Worm (Caenorhabditis elegans) whole organism, early embryonic: ENCODE data around the gene syd-9.

Source experiments
- B0310.2 ChIP-seq: sonication (generic microtip); optimal IDR thresholded peaks from 2 replicates; lab custom pipeline; 2016; ENCODE audit warnings: mild to moderate bottlenecking, missing genetic modification characterization, missing compliant biosample characterization
- F13C5.2 ChIP-seq: sonication (generic microtip); optimal IDR thresholded peaks from 2 replicates; lab custom pipeline; 2017; ENCODE audit warnings: mild to moderate bottlenecking, missing genetic modification characterization, inconsistent platforms, missing compliant biosample characterization
- aly-1 ChIP-seq: sonication (generic microtip); optimal IDR thresholded peaks from 2 replicates; lab custom pipeline; 2016; ENCODE audit warnings: missing genetic modification characterization, missing compliant biosample characterization
- ceh-13 ChIP-seq: fragments of 200-800 bp; sonication (Bioruptor generic); optimal IDR thresholded peaks from 2 replicates; lab custom pipeline; 2018; ENCODE audit warnings: mild to moderate bottlenecking, missing genetic modification characterization, missing compliant biosample characterization
- ceh-36 ChIP-seq: sonication (generic microtip); optimal IDR thresholded peaks from 2 replicates; lab custom pipeline; 2016; ENCODE audit warnings: missing genetic modification characterization, inconsistent platforms, missing compliant biosample characterization
- ets-7 ChIP-seq: sonication (generic microtip); optimal IDR thresholded peaks from 2 replicates; lab custom pipeline; 2016; ENCODE audit warnings: missing genotype, missing genetic modification characterization, missing compliant biosample characterization
- flt-1 ChIP-seq: fragments of 200-800 bp; sonication (Bioruptor generic); IDR thresholded peaks from 2 replicates; pipeline ENCODE4 v1.3.6; 2022; ENCODE audit warnings: missing genetic modification characterization, missing compliant biosample characterization
- hmbx-1 ChIP-seq: sonication (generic microtip); optimal IDR thresholded peaks from 2 replicates; lab custom pipeline; 2016; ENCODE audit warnings: mild to moderate bottlenecking, missing genetic modification characterization, missing compliant biosample characterization
- hmg-4 ChIP-seq: fragments of 200-800 bp; sonication (Bioruptor generic); optimal IDR thresholded peaks from 2 replicates; lab custom pipeline; 2018; ENCODE audit warnings: mild to moderate bottlenecking, missing genetic modification characterization, missing compliant biosample characterization
- hnd-1 ChIP-seq: sonication (generic microtip); optimal IDR thresholded peaks from 2 replicates; lab custom pipeline; 2016; ENCODE audit warnings: missing genetic modification characterization, missing compliant biosample characterization
- pes-1 ChIP-seq: fragments of 200-800 bp; sonication (Bioruptor generic); IDR thresholded peaks from 2 replicates; pipeline ENCODE4 v1.3.6; 2022; ENCODE audit warnings: missing genetic modification reagents, missing genetic modification characterization, missing compliant biosample characterization
- scrt-1 ChIP-seq: fragments of 200-800 bp; sonication (Bioruptor generic); IDR thresholded peaks from 2 replicates; pipeline ENCODE4 v1.3.6; 2022; ENCODE audit warnings: missing genetic modification characterization, missing compliant biosample characterization
- sea-1 ChIP-seq: fragments of 200-800 bp; sonication (Bioruptor generic); conservative IDR thresholded peaks from 2 replicates; pipeline ENCODE4 v1.3.6; 2022; ENCODE audit warnings: missing genetic modification characterization, missing compliant biosample characterization
- tbx-11 ChIP-seq: fragments of 200-800 bp; sonication (Bioruptor generic); IDR thresholded peaks from 2 replicates; pipeline ENCODE4 v1.3.6; 2022; ENCODE audit warnings: missing genetic modification characterization, missing compliant biosample characterization
- tbx-37 ChIP-seq: fragments of 200-800 bp; sonication (Bioruptor generic); conservative IDR thresholded peaks from 2 replicates; pipeline ENCODE4 v1.3.6; 2022; ENCODE audit warnings: missing genetic modification reagents, missing genetic modification characterization, missing compliant biosample characterization
- tra-4 ChIP-seq: sonication (generic microtip); optimal IDR thresholded peaks from 2 replicates; lab custom pipeline; 2017; ENCODE audit warnings: missing genetic modification characterization, missing compliant biosample characterization

syd-9 gene

DNA sequence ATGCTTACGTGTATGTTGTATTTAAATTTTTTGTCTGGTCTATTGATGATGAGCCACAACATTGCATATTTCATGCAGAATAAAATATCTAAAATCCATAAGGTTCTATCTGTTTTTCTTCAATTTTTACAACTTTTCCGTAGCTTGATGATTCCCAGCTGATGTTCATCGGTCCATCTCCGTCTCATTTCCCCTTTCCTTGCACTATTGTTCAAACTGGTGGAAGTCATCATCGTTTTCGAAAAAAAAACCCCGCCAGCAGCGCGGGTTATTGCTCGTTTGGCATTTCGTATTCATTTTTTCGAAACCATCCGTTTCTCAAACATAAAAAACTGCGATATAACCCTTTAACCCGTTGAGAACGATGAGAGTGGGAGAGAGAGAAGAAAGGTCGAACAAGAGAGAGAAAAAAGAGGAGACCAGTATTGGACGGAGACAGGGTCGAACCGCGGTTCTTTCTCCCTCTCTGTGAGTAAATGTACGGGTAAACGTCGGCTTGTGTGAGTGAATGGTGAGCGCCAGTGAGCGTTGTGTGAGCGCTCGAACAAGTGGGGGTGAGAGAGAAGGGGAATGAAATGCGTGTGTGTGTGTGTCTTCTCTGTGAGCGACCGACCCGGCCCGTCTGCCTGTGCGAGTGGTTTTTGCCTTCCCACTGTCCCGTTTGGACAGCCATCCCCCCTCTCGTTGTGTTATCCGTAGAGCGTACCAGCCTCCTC lies 46.9 kb downstream of the syd-9 start:
- TF ChIP-seq flt-1 (peak; percentile 63; the same call in 1 of the 2 replicates), ets-7 (tag; lab: Kevin White, UChicago) (peak; percentile 32), ceh-13 (peak; percentile 3), F13C5.2 (peak; percentile 73), hnd-1 (tag; lab: Kevin White, UChicago) (no peak), ceh-36 (tag; lab: Kevin White, UChicago) (no peak), tbx-37 (GFP tag; lab: Robert Waterston, UW) (0 out of 2 replicates have a peak, but pooled peaks have one; percentile 34), sea-1 (GFP tag; lab: Robert Waterston, UW) (peak; percentile 64; the same call in 1 of the 2 replicates), aly-1 (tag; lab: Kevin White, UChicago) (peak; percentile 25), hmg-4 (GFP tag; lab: Kevin White, UChicago) (peak; percentile 91)

DNA sequence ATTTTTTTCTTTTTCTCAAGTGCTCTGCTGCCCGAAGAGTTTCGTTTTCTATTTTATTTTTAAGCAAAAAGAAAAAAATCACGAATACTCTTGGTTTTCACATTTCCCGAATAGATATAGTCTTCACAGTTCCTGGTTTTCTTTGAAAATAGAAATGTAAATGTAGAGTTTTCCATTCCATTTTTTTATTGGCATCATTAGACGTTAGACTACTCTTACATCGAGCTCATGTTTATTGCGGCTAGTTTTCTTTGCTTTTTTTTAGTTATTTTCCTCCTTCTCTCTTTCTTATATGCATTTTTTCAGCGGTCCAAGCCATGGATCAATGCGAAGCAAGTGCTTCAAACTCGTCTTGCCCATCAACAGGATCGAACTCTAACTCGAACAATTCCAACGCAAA lies 47.5 kb downstream of the syd-9 start, which contains the start of gene F46H5.2:
Gene F46H5.2 (plus strand): TSS at position 301 of the 400 bp plus-strand sequence.
- TF ChIP-seq tbx-37 (GFP tag; lab: Robert Waterston, UW) (no peak), hnd-1 (tag; lab: Kevin White, UChicago) (no peak), sea-1 (GFP tag; lab: Robert Waterston, UW) (0 out of 2 replicates have a peak, but pooled peaks have one; percentile 1)

DNA sequence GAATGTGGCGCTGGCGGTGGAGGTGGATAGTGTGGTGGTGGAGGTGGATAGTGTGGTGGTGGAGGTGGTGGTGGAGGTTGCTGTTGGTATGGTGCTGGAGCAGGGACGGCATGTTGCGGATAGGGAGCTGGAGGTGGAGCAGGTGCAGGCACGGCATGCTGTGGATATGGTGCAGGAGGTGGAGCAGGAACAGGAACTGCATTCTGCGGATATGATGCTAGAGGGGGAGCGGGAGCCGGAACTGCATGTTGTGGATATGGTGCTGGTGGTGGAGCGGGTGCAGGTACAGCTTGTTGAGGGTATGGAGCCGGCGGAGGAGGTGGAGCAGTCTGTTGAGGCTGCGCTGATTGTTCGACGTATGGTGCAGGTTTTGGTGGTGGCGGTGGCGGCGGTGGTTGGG lies 51.1 kb downstream of the syd-9 start:
- no peak for TF ChIP-seq tbx-11 (GFP tag; lab: Robert Waterston, UW)
- TF ChIP-seq scrt-1 (GFP tag; lab: Robert Waterston, UW): 0 out of 2 replicates have a peak, but pooled peaks have one; percentile 30
- no peak for TF ChIP-seq tra-4 (tag; lab: Kevin White, UChicago)
- 0 out of 2 replicates have a peak, but pooled peaks have one; percentile 31 for TF ChIP-seq sea-1 (GFP tag; lab: Robert Waterston, UW)

DNA sequence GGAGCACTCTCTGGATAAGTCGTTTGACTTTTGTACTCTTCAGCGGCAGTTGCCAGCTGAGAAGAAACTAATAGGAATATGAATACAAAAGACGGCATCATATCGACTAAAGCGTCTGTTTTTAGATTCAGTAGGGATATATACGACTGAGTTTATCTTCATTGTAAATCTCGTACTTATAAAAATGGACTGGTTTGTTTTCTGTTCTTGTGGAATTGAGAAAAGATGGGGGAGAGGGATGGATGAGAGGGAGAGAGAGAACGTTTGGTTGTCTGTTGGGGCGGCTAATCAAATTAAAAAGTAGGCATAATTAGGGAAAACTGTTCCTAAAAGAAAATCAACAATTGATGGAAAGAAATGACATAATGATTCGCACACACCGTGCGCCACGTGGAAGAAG lies 51.5 kb downstream of the syd-9 start, which contains the start of gene grd-7:
Gene grd-7 (minus strand): TSS at position 101 of the 400 bp plus-strand sequence.
- TF ChIP-seq scrt-1 (GFP tag; lab: Robert Waterston, UW) (no peak), tbx-11 (GFP tag; lab: Robert Waterston, UW) (no peak), hmg-4 (GFP tag; lab: Kevin White, UChicago) (no peak), pes-1 (GFP tag; lab: Robert Waterston, UW) (no peak), sea-1 (GFP tag; lab: Robert Waterston, UW) (no peak), flt-1 (no peak), hmbx-1 (no peak)

DNA sequence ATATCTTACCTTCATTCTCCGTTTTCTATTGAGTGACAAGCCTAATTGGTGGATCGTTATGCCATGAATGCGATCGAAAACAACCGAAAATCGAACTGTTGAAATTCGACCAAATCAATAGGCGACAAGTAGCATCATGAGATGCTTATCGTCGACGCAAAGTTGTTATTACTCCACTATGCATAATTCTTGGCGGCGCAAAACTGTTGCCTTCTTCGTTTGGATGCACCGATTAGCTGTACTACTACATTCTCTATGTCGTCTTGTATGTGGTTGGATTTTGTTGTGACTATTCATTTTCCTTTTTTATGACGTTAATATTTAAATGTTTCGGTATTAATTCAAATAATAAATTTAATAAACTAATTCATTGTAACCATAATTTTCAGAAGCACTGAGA lies 54.1 kb downstream of the syd-9 start, which contains the start of gene F46H5.11:
Gene F46H5.11 (minus strand): TSS at position 101 of the 400 bp plus-strand sequence.
- no peak for TF ChIP-seq tbx-37 (GFP tag; lab: Robert Waterston, UW)
- TF ChIP-seq B0310.2 (tag; lab: Kevin White, UChicago): no peak
- no peak for TF ChIP-seq hmbx-1
- TF ChIP-seq ceh-13: no peak
- no peak for TF ChIP-seq sea-1 (GFP tag; lab: Robert Waterston, UW)
- no peak for TF ChIP-seq ceh-36 (tag; lab: Kevin White, UChicago)
- no peak for TF ChIP-seq pes-1 (GFP tag; lab: Robert Waterston, UW)
